Worm (Caenorhabditis elegans) whole organism, L4 larva: ENCODE measurements around the gene F09G2.8.
A peak's percentile ranks its signal among the peaks of the same experiment; 100 is the strongest.

Experiments
- F10B5.3 ChIP-seq: sonication (generic microtip); optimal IDR thresholded peaks from 2 replicates; lab custom pipeline; 2016; ENCODE audit warnings: mild to moderate bottlenecking, missing genetic modification characterization, missing compliant biosample characterization
- F26F4.8 ChIP-seq: fragments of 200-800 bp; sonication (Bioruptor generic); conservative IDR thresholded peaks from 2 replicates; pipeline ENCODE4 v1.3.6; 2022; ENCODE audit warnings: missing genetic modification characterization, missing compliant biosample characterization
- F37D6.2 ChIP-seq: sonication (generic microtip); optimal IDR thresholded peaks from 2 replicates; lab custom pipeline; 2016; ENCODE audit warnings: mild to moderate bottlenecking, missing genetic modification characterization, missing compliant biosample characterization
- F44E2.7 ChIP-seq: fragments of 200-800 bp; sonication (Bioruptor generic); IDR thresholded peaks from 2 replicates; pipeline ENCODE4 v2.1.2; 2022; ENCODE audit warnings: missing genetic modification characterization, missing compliant biosample characterization
- Y48G9A.11 ChIP-seq: fragments of 200-800 bp; sonication (Bioruptor generic); IDR thresholded peaks from 2 replicates; pipeline ENCODE4 v1.3.6; 2022; ENCODE audit warnings: missing genetic modification reagents, missing genetic modification characterization, missing compliant biosample characterization
- ZK337.2 ChIP-seq: fragments of 200-800 bp; sonication (Bioruptor generic); IDR thresholded peaks from 2 replicates; pipeline ENCODE4 v1.3.6; 2022; ENCODE audit warnings: missing genetic modification reagents, missing genetic modification characterization, missing compliant biosample characterization
- ZK546.5 ChIP-seq, 2 experiments: sonication (generic microtip); optimal IDR thresholded peaks; 2 replicates each; lab custom pipeline; 2017; ENCODE audit warnings: missing biosample characterization in 2 of 2, missing genetic modification characterization in 2 of 2
- aha-1 ChIP-seq: fragments of 150-350 bp; peaks from one replicate; lab custom pipeline; 2014; ENCODE audit warnings: missing biosample characterization, missing genetic modification characterization
- ama-1 ChIP-seq: fragments of 150-350 bp; optimal IDR thresholded peaks from 2 replicates; lab custom pipeline; 2014; ENCODE audit warnings: inconsistent platforms, mixed read lengths
- ceh-20 ChIP-seq: fragments of 200-800 bp; sonication (Bioruptor generic); IDR thresholded peaks from 2 replicates; pipeline ENCODE4 v1.3.6; 2022; ENCODE audit warnings: missing genetic modification reagents, missing genetic modification characterization, missing compliant biosample characterization
- ceh-82 ChIP-seq: sonication (generic microtip); optimal IDR thresholded peaks from 2 replicates; lab custom pipeline; 2017; ENCODE audit warnings: missing biosample characterization, missing genetic modification characterization
- ces-1 ChIP-seq: fragments of 150-350 bp; sonication (generic microtip); optimal IDR thresholded peaks from 4 replicates; lab custom pipeline; 2014; ENCODE audit warnings: missing biosample characterization, missing genetic modification reagents, missing genetic modification characterization
- daf-16 ChIP-seq, 3 experiments: sonication (generic microtip); optimal IDR thresholded peaks; 2 replicates each; lab custom pipeline; 2016 to 2017; ENCODE audit warnings: missing genetic modification characterization in 3 of 3, missing genetic modification reagents in 3 of 3, mild to moderate bottlenecking in 2 of 3, missing compliant biosample characterization in 2 of 3, missing biosample characterization in 1 of 3, moderate library complexity in 1 of 3
- daf-8 ChIP-seq: fragments of 200-800 bp; sonication (Bioruptor generic); IDR thresholded peaks from 2 replicates; pipeline ENCODE4 v1.3.6; 2022; ENCODE audit warnings: missing genetic modification characterization, missing compliant biosample characterization
- dmd-6 ChIP-seq: fragments of 200-800 bp; sonication (Bioruptor generic); IDR thresholded peaks from 2 replicates; pipeline ENCODE4 v1.3.6; 2022; ENCODE audit warnings: missing genetic modification reagents, missing genetic modification characterization, missing compliant biosample characterization
- duxl-1 ChIP-seq: sonication (generic microtip); optimal IDR thresholded peaks from 2 replicates; lab custom pipeline; 2016; ENCODE audit warnings: mild to moderate bottlenecking, missing genetic modification characterization, moderate library complexity, missing compliant biosample characterization; ENCODE audit not compliant: poor library complexity
- dve-1 ChIP-seq: sonication (generic microtip); optimal IDR thresholded peaks from 2 replicates; lab custom pipeline; 2017; ENCODE audit warnings: antibody characterized with exemption, mild to moderate bottlenecking, missing genetic modification characterization, missing compliant biosample characterization; ENCODE audit not compliant: insufficient read depth
- egl-43 ChIP-seq: fragments of 200-800 bp; sonication (Bioruptor generic); IDR thresholded peaks from 2 replicates; pipeline ENCODE4 v1.3.6; 2022; ENCODE audit warnings: missing genetic modification reagents, missing genetic modification characterization, missing compliant biosample characterization
- gei-8 ChIP-seq: fragments of 200-800 bp; sonication (Bioruptor generic); optimal IDR thresholded peaks from 2 replicates; lab custom pipeline; 2018; ENCODE audit warnings: mild to moderate bottlenecking, missing genetic modification characterization, missing compliant biosample characterization
- hlh-30 ChIP-seq: sonication (generic microtip); optimal IDR thresholded peaks from 2 replicates; lab custom pipeline; 2017; ENCODE audit warnings: antibody characterized with exemption, mild to moderate bottlenecking, missing genetic modification characterization, missing compliant biosample characterization; ENCODE audit not compliant: insufficient read depth
- hmg-1.1 ChIP-seq: fragments of 200-800 bp; sonication (Bioruptor generic); IDR thresholded peaks from 2 replicates; pipeline ENCODE4 v1.3.6; 2022; ENCODE audit warnings: missing genetic modification reagents, missing genetic modification characterization, missing compliant biosample characterization
- lim-7 ChIP-seq: fragments of 200-800 bp; sonication (Bioruptor generic); IDR thresholded peaks from 2 replicates; pipeline ENCODE4 v1.3.6; 2022; ENCODE audit warnings: missing genetic modification characterization, missing compliant biosample characterization
- lin-13 ChIP-seq: fragments of 150-350 bp; optimal IDR thresholded peaks from 2 replicates; lab custom pipeline; 2014; ENCODE audit warnings: missing biosample characterization, missing genetic modification reagents, missing genetic modification characterization
- lin-38 ChIP-seq: fragments of 200-800 bp; sonication (Bioruptor generic); IDR thresholded peaks from 2 replicates; pipeline ENCODE4 v1.3.6; 2022; ENCODE audit warnings: missing genetic modification reagents, missing genetic modification characterization, missing compliant biosample characterization
- lin-39 ChIP-seq: fragments of 150-350 bp; optimal IDR thresholded peaks from 2 replicates; lab custom pipeline; 2014; ENCODE audit warnings: missing biosample characterization, missing genetic modification reagents, missing genetic modification characterization
- lsy-2 ChIP-seq, 2 experiments: fragments of 150-350 bp in 1 of 2; sonication (generic microtip) in 1 of 2; optimal IDR thresholded peaks; 2 replicates each; lab custom pipeline; 2014 to 2017; ENCODE audit warnings: missing biosample characterization in 2 of 2, missing genetic modification characterization in 2 of 2
- mdl-1 ChIP-seq, 2 experiments: fragments of 150-350 bp in 1 of 2; sonication (generic microtip) in 1 of 2; optimal IDR thresholded peaks; 2 replicates each; lab custom pipeline; 2014 to 2017; ENCODE audit warnings: missing biosample characterization in 2 of 2, missing genetic modification characterization in 2 of 2
- mdt-29 ChIP-seq: fragments of 200-800 bp; sonication (Bioruptor generic); IDR thresholded peaks from 2 replicates; pipeline ENCODE4 v1.3.6; 2022; ENCODE audit warnings: missing genetic modification reagents, missing genetic modification characterization, missing compliant biosample characterization
- mep-1 ChIP-seq: fragments of 150-350 bp; sonication (generic microtip); optimal IDR thresholded peaks from 3 replicates; lab custom pipeline; 2014; ENCODE audit warnings: missing biosample characterization, missing genetic modification characterization
- mes-2 ChIP-seq: sonication (generic microtip); optimal IDR thresholded peaks from 2 replicates; lab custom pipeline; 2016; ENCODE audit warnings: missing genotype, mild to moderate bottlenecking, missing genetic modification characterization, missing compliant biosample characterization; ENCODE audit not compliant: poor library complexity, severe bottlenecking
- mxl-2 ChIP-seq: fragments of 200-800 bp; sonication (Bioruptor generic); conservative IDR thresholded peaks from 2 replicates; pipeline ENCODE4 v1.3.6; 2022; ENCODE audit warnings: missing genetic modification reagents, missing genetic modification characterization, missing compliant biosample characterization
- nhr-10 ChIP-seq: fragments of 150-350 bp; optimal IDR thresholded peaks from 2 replicates; lab custom pipeline; 2014; ENCODE audit warnings: missing biosample characterization, missing genetic modification characterization
- nhr-25 ChIP-seq: sonication (generic microtip); optimal IDR thresholded peaks from 2 replicates; lab custom pipeline; 2017; ENCODE audit warnings: missing genetic modification characterization, mild to moderate bottlenecking, missing compliant biosample characterization, antibody characterized with exemption, moderate library complexity, borderline replicate concordance; ENCODE audit not compliant: insufficient read depth
- nhr-28 ChIP-seq: fragments of 150-350 bp; optimal IDR thresholded peaks from 2 replicates; lab custom pipeline; 2014; ENCODE audit warnings: missing biosample characterization, missing genetic modification characterization
- nhr-41 ChIP-seq: fragments of 200-800 bp; sonication (Bioruptor generic); IDR thresholded peaks from 2 replicates; pipeline ENCODE4 v1.3.6; 2022; ENCODE audit warnings: missing genetic modification reagents, missing genetic modification characterization, missing compliant biosample characterization
- nhr-42 ChIP-seq: fragments of 200-800 bp; sonication (Bioruptor generic); IDR thresholded peaks from 2 replicates; pipeline ENCODE4 v1.3.6; 2022; ENCODE audit warnings: missing genetic modification characterization, missing compliant biosample characterization
- nhr-48 ChIP-seq: sonication (generic microtip); optimal IDR thresholded peaks from 2 replicates; lab custom pipeline; 2016; ENCODE audit warnings: mild to moderate bottlenecking, missing genetic modification characterization, missing compliant biosample characterization
- nhr-77 ChIP-seq: fragments of 150-350 bp; optimal IDR thresholded peaks from 2 replicates; lab custom pipeline; 2014; ENCODE audit warnings: missing biosample characterization, missing genetic modification characterization
- pqm-1 ChIP-seq: sonication (generic microtip); optimal IDR thresholded peaks from 2 replicates; lab custom pipeline; 2017; ENCODE audit warnings: missing biosample characterization, missing genetic modification characterization
- set-16 ChIP-seq: fragments of 200-800 bp; sonication (Bioruptor generic); IDR thresholded peaks from 2 replicates; pipeline ENCODE4 v1.3.6; 2022; ENCODE audit warnings: missing genetic modification reagents, missing genetic modification characterization, missing compliant biosample characterization
- skn-1 ChIP-seq: fragments of 150-350 bp; optimal IDR thresholded peaks from 2 replicates; lab custom pipeline; 2014; ENCODE audit warnings: missing biosample characterization, missing genetic modification characterization
- spr-1 ChIP-seq: sonication (generic microtip); optimal IDR thresholded peaks from 2 replicates; lab custom pipeline; 2016; ENCODE audit warnings: mild to moderate bottlenecking, missing genetic modification characterization, missing compliant biosample characterization
- spr-3 ChIP-seq: fragments of 200-800 bp; sonication (Bioruptor generic); optimal IDR thresholded peaks from 2 replicates; lab custom pipeline; 2018; ENCODE audit warnings: mild to moderate bottlenecking, missing genetic modification characterization, missing compliant biosample characterization
- unc-130 ChIP-seq: sonication (generic microtip); optimal IDR thresholded peaks from 2 replicates; lab custom pipeline; 2016; ENCODE audit warnings: missing genetic modification reagents, missing genetic modification characterization, missing compliant biosample characterization
- ztf-11 ChIP-seq: fragments of 150-350 bp; optimal IDR thresholded peaks from 2 replicates; lab custom pipeline; 2014; ENCODE audit warnings: missing biosample characterization, missing genetic modification characterization
- ztf-7 ChIP-seq: fragments of 150-350 bp; optimal IDR thresholded peaks from 2 replicates; lab custom pipeline; 2014; ENCODE audit warnings: missing biosample characterization, missing genetic modification characterization

Gene F09G2.8

ce11 chrV:7198403-7198802 is 4.9 kb upstream of the F09G2.8 start (continued):
- TF ChIP-seq nhr-41 (GFP tag; lab: Robert Waterston, UW) (0 out of 2 replicates have a peak, but pooled peaks have one; percentile 45), ces-1 (GFP tag; lab: Kevin White, UChicago) (no peak), unc-130 (GFP tag; lab: Kevin White, UChicago) (peak; percentile 2), spr-1 (tag; lab: Kevin White, UChicago) (no peak), spr-3 (GFP tag; lab: Kevin White, UChicago) (no peak), F26F4.8 (no peak), ceh-82 (tag; lab: Kevin White, UChicago) (no peak), hmg-1.1 (GFP tag; lab: Robert Waterston, UW) (0 out of 2 replicates have a peak, but pooled peaks have one; percentile 15), hlh-30 (peak; percentile 27), lin-13 (GFP tag; lab: Kevin White, UChicago) (peak; percentile 74), dmd-6 (peak; percentile 73), mes-2 (tag; lab: Kevin White, UChicago) (peak; percentile 34), skn-1 (no peak), lin-39 (no peak), mep-1 (tag; lab: Kevin White, UChicago) (peak; percentile 61), nhr-28 (tag; lab: Kevin White, UChicago) (peak; percentile 86), gei-8 (GFP tag; lab: Kevin White, UChicago) (peak; percentile 23), lin-38 (GFP tag; lab: Robert Waterston, UW) (peak; percentile 51; the same call in 1 of the 2 replicates), mdl-1 (tag; optimal IDR thresholded peaks at IDR 0.05; lab: Kevin White, UChicago) (peak in 1 of 2 experiments; percentile 21), duxl-1 (tag; lab: Kevin White, UChicago) (peak; percentile 57), daf-16 (GFP tag; optimal IDR thresholded peaks at IDR 0.05; lab: Kevin White, UChicago) (peak in 1 of 2 experiments; percentile 38), daf-16 (tag; optimal IDR thresholded peaks at IDR 0.05; lab: Kevin White, UChicago) (peak; percentile 46), dve-1 (peak; percentile 84), daf-8 (GFP tag; lab: Robert Waterston, UW) (no peak), lsy-2 (tag; optimal IDR thresholded peaks at IDR 0.05; lab: Kevin White, UChicago) (peak in 1 of 2 experiments; percentile 21), F44E2.7 (GFP tag; lab: Robert Waterston, UW) (no peak), nhr-77 (peak; percentile 39), nhr-10 (tag; lab: Kevin White, UChicago) (no peak), F10B5.3 (tag; lab: Kevin White, UChicago) (peak; percentile 38), ama-1 (lab: Kevin White, UChicago) (peak; percentile 83), Y48G9A.11 (peak; percentile 48), nhr-42 (GFP tag; lab: Robert Waterston, UW) (0 out of 2 replicates have a peak, but pooled peaks have one; percentile 10), pqm-1 (tag; lab: Kevin White, UChicago) (peak; percentile 63), ceh-20 (GFP tag; lab: Robert Waterston, UW) (no peak), aha-1 (tag; lab: Kevin White, UChicago) (peak; percentile 66)

ce11 chrV:7197036-7197435 is 3.6 kb upstream of the F09G2.8 start:
- TF ChIP-seq unc-130 (GFP tag; lab: Kevin White, UChicago): no peak
- 0 out of 2 replicates have a peak, but pooled peaks have one; percentile 20 for TF ChIP-seq nhr-42 (GFP tag; lab: Robert Waterston, UW)
- 0 out of 2 replicates have a peak, but pooled peaks have one; percentile 49 for TF ChIP-seq lim-7 (GFP tag; lab: Robert Waterston, UW)
- no peak for TF ChIP-seq nhr-28 (tag; lab: Kevin White, UChicago)

- TF ChIP-seq nhr-28 (tag; lab: Kevin White, UChicago) (peak; percentile 81), ZK337.2 (GFP tag; lab: Robert Waterston, UW) (no peak), ZK546.5 (tag; optimal IDR thresholded peaks at IDR 0.05; lab: Kevin White, UChicago) (no peak), ztf-7 (tag; lab: Kevin White, UChicago) (peak; percentile 41), set-16 (GFP tag; lab: Robert Waterston, UW) (peak; percentile 61), egl-43 (GFP tag; lab: Robert Waterston, UW) (peak; percentile 32; the same call in 1 of the 2 replicates), duxl-1 (tag; lab: Kevin White, UChicago) (peak; percentile 77), nhr-48 (tag; lab: Kevin White, UChicago) (peak; percentile 79), ztf-11 (tag; lab: Kevin White, UChicago) (no peak), lin-38 (GFP tag; lab: Robert Waterston, UW) (peak; percentile 87), mxl-2 (GFP tag; lab: Robert Waterston, UW) (0 out of 2 replicates have a peak, but pooled peaks have one; percentile 36), F37D6.2 (tag; lab: Kevin White, UChicago) (peak; percentile 31), nhr-25 (tag; lab: Kevin White, UChicago) (peak; percentile 88), daf-16 (GFP tag; optimal IDR thresholded peaks at IDR 0.05; lab: Kevin White, UChicago) (peak; percentile 52 to 69), daf-16 (tag; optimal IDR thresholded peaks at IDR 0.05; lab: Kevin White, UChicago) (peak; percentile 83), hlh-30 (peak; percentile 83), mdt-29 (GFP tag; lab: Robert Waterston, UW) (0 out of 2 replicates have a peak, but pooled peaks have one; percentile 30)
These were observed 3.1 kb upstream of the F09G2.8 start, which contains the start of gene F09G2.2 for ce11 chrV:7196498-7196966. Gene F09G2.2, plus strand, starts transcription at chrV:7196916.
